Worm (Caenorhabditis elegans) whole organism, L4 larva: Measurements from ENCODE around the gene C49C3.6.

Source experiments
- F10B5.3 ChIP-seq: sonication (generic microtip); optimal IDR thresholded peaks from 2 replicates; lab custom pipeline; 2016; ENCODE audit warnings: mild to moderate bottlenecking, missing genetic modification characterization, missing compliant biosample characterization
- F37D6.2 ChIP-seq: sonication (generic microtip); optimal IDR thresholded peaks from 2 replicates; lab custom pipeline; 2016; ENCODE audit warnings: mild to moderate bottlenecking, missing genetic modification characterization, missing compliant biosample characterization
- Y48G9A.11 ChIP-seq: fragments of 200-800 bp; sonication (Bioruptor generic); IDR thresholded peaks from 2 replicates; pipeline ENCODE4 v1.3.6; 2022; ENCODE audit warnings: missing genetic modification reagents, missing genetic modification characterization, missing compliant biosample characterization
- Y75B8A.6 ChIP-seq: fragments of 200-800 bp; sonication (Bioruptor generic); IDR thresholded peaks from 2 replicates; pipeline ENCODE4 v1.3.6; 2022; ENCODE audit warnings: missing genetic modification reagents, missing genetic modification characterization, missing compliant biosample characterization
- aha-1 ChIP-seq: fragments of 150-350 bp; peaks from one replicate; lab custom pipeline; 2014; ENCODE audit warnings: missing biosample characterization, missing genetic modification characterization
- aly-2 ChIP-seq: sonication (generic microtip); optimal IDR thresholded peaks from 2 replicates; lab custom pipeline; 2018; ENCODE audit warnings: missing biosample characterization, missing genetic modification characterization
- ama-1 ChIP-seq: fragments of 150-350 bp; optimal IDR thresholded peaks from 2 replicates; lab custom pipeline; 2014; ENCODE audit warnings: inconsistent platforms, mixed read lengths
- arid-1 ChIP-seq: fragments of 200-800 bp; sonication (Bioruptor generic); conservative IDR thresholded peaks from 2 replicates; pipeline ENCODE4 v1.3.6; 2022; ENCODE audit warnings: missing genetic modification reagents, missing genetic modification characterization, missing compliant biosample characterization
- ceh-32 ChIP-seq: sonication (generic microtip); optimal IDR thresholded peaks from 2 replicates; lab custom pipeline; 2016; ENCODE audit warnings: mild to moderate bottlenecking, missing genetic modification characterization, missing compliant biosample characterization; ENCODE audit not compliant: poor library complexity
- ceh-62 ChIP-seq: sonication (generic microtip); optimal IDR thresholded peaks from 2 replicates; lab custom pipeline; 2017; ENCODE audit warnings: missing biosample characterization, missing genetic modification characterization
- ces-1 ChIP-seq: fragments of 150-350 bp; sonication (generic microtip); optimal IDR thresholded peaks from 4 replicates; lab custom pipeline; 2014; ENCODE audit warnings: missing biosample characterization, missing genetic modification reagents, missing genetic modification characterization
- daf-12 ChIP-seq: fragments of 150-350 bp; optimal IDR thresholded peaks from 2 replicates; lab custom pipeline; 2014; ENCODE audit warnings: missing biosample characterization, missing genetic modification reagents, missing genetic modification characterization
- daf-16 ChIP-seq, 3 experiments: sonication (generic microtip); optimal IDR thresholded peaks; 2 replicates each; lab custom pipeline; 2016 to 2017; ENCODE audit warnings: missing genetic modification characterization in 3 of 3, missing genetic modification reagents in 3 of 3, mild to moderate bottlenecking in 2 of 3, missing compliant biosample characterization in 2 of 3, missing biosample characterization in 1 of 3, moderate library complexity in 1 of 3
- daf-19 ChIP-seq: fragments of 200-800 bp; sonication (Bioruptor generic); conservative IDR thresholded peaks from 2 replicates; pipeline ENCODE4 v1.3.6; 2022; ENCODE audit warnings: missing genetic modification characterization, missing compliant biosample characterization
- dmd-9 ChIP-seq: fragments of 200-800 bp; sonication (Bioruptor generic); IDR thresholded peaks from 2 replicates; pipeline ENCODE4 v1.3.6; 2022; ENCODE audit warnings: missing genetic modification reagents, missing genetic modification characterization, missing compliant biosample characterization
- dpl-1 ChIP-seq: fragments of 150-350 bp; optimal IDR thresholded peaks from 2 replicates; lab custom pipeline; 2014; ENCODE audit warnings: missing biosample characterization, missing genetic modification reagents, missing genetic modification characterization
- gei-8 ChIP-seq: fragments of 200-800 bp; sonication (Bioruptor generic); optimal IDR thresholded peaks from 2 replicates; lab custom pipeline; 2018; ENCODE audit warnings: mild to moderate bottlenecking, missing genetic modification characterization, missing compliant biosample characterization
- lim-7 ChIP-seq: fragments of 200-800 bp; sonication (Bioruptor generic); IDR thresholded peaks from 2 replicates; pipeline ENCODE4 v1.3.6; 2022; ENCODE audit warnings: missing genetic modification characterization, missing compliant biosample characterization
- lin-38 ChIP-seq: fragments of 200-800 bp; sonication (Bioruptor generic); IDR thresholded peaks from 2 replicates; pipeline ENCODE4 v1.3.6; 2022; ENCODE audit warnings: missing genetic modification reagents, missing genetic modification characterization, missing compliant biosample characterization
- lsy-2 ChIP-seq, 2 experiments: fragments of 150-350 bp in 1 of 2; sonication (generic microtip) in 1 of 2; optimal IDR thresholded peaks; 2 replicates each; lab custom pipeline; 2014 to 2017; ENCODE audit warnings: missing biosample characterization in 2 of 2, missing genetic modification characterization in 2 of 2
- mdl-1 ChIP-seq, 2 experiments: fragments of 150-350 bp in 1 of 2; sonication (generic microtip) in 1 of 2; optimal IDR thresholded peaks; 2 replicates each; lab custom pipeline; 2014 to 2017; ENCODE audit warnings: missing biosample characterization in 2 of 2, missing genetic modification characterization in 2 of 2
- mdt-29 ChIP-seq: fragments of 200-800 bp; sonication (Bioruptor generic); IDR thresholded peaks from 2 replicates; pipeline ENCODE4 v1.3.6; 2022; ENCODE audit warnings: missing genetic modification reagents, missing genetic modification characterization, missing compliant biosample characterization
- mep-1 ChIP-seq: fragments of 150-350 bp; sonication (generic microtip); optimal IDR thresholded peaks from 3 replicates; lab custom pipeline; 2014; ENCODE audit warnings: missing biosample characterization, missing genetic modification characterization
- mes-2 ChIP-seq: sonication (generic microtip); optimal IDR thresholded peaks from 2 replicates; lab custom pipeline; 2016; ENCODE audit warnings: missing genotype, mild to moderate bottlenecking, missing genetic modification characterization, missing compliant biosample characterization; ENCODE audit not compliant: poor library complexity, severe bottlenecking
- mxl-2 ChIP-seq: fragments of 200-800 bp; sonication (Bioruptor generic); conservative IDR thresholded peaks from 2 replicates; pipeline ENCODE4 v1.3.6; 2022; ENCODE audit warnings: missing genetic modification reagents, missing genetic modification characterization, missing compliant biosample characterization
- nhr-111 ChIP-seq: fragments of 200-800 bp; sonication (Bioruptor generic); optimal IDR thresholded peaks from 2 replicates; lab custom pipeline; 2018; ENCODE audit warnings: mild to moderate bottlenecking, missing genetic modification characterization, missing compliant biosample characterization
- nhr-28 ChIP-seq: fragments of 150-350 bp; optimal IDR thresholded peaks from 2 replicates; lab custom pipeline; 2014; ENCODE audit warnings: missing biosample characterization, missing genetic modification characterization
- nhr-41 ChIP-seq: fragments of 200-800 bp; sonication (Bioruptor generic); IDR thresholded peaks from 2 replicates; pipeline ENCODE4 v1.3.6; 2022; ENCODE audit warnings: missing genetic modification reagents, missing genetic modification characterization, missing compliant biosample characterization
- nhr-77 ChIP-seq: fragments of 150-350 bp; optimal IDR thresholded peaks from 2 replicates; lab custom pipeline; 2014; ENCODE audit warnings: missing biosample characterization, missing genetic modification characterization
- pha-4 ChIP-seq, 2 experiments: fragments of 150-350 bp in 1 of 2; fragments of 200-800 bp in 1 of 2; sonication (Bioruptor generic) in 1 of 2; IDR thresholded peaks in 1 of 2; optimal IDR thresholded peaks in 1 of 2; 2 replicates each; pipeline versions ENCODE4 v1.3.6 to Lab custom; 2014 to 2022; ENCODE audit warnings: missing genetic modification characterization in 2 of 2, missing genetic modification reagents in 2 of 2, missing biosample characterization in 1 of 2, missing compliant biosample characterization in 1 of 2
- pqm-1 ChIP-seq: sonication (generic microtip); optimal IDR thresholded peaks from 2 replicates; lab custom pipeline; 2017; ENCODE audit warnings: missing biosample characterization, missing genetic modification characterization
- rbr-2 ChIP-seq: sonication (generic microtip); optimal IDR thresholded peaks from 2 replicates; lab custom pipeline; 2016; ENCODE audit warnings: missing genotype, missing genetic modification characterization, missing compliant biosample characterization
- saeg-2 ChIP-seq: fragments of 200-800 bp; sonication (Bioruptor generic); IDR thresholded peaks from 2 replicates; pipeline ENCODE4 v1.3.6; 2022; ENCODE audit warnings: missing genetic modification reagents, missing genetic modification characterization, missing compliant biosample characterization
- skn-1 ChIP-seq: fragments of 150-350 bp; optimal IDR thresholded peaks from 2 replicates; lab custom pipeline; 2014; ENCODE audit warnings: missing biosample characterization, missing genetic modification characterization
- snpc-1.2 ChIP-seq: fragments of 200-800 bp; sonication (Bioruptor generic); IDR thresholded peaks from 2 replicates; pipeline ENCODE4 v1.3.6; 2022; ENCODE audit warnings: missing genetic modification reagents, missing genetic modification characterization, missing compliant biosample characterization
- spr-3 ChIP-seq: fragments of 200-800 bp; sonication (Bioruptor generic); optimal IDR thresholded peaks from 2 replicates; lab custom pipeline; 2018; ENCODE audit warnings: mild to moderate bottlenecking, missing genetic modification characterization, missing compliant biosample characterization
- tag-97 ChIP-seq: fragments of 200-800 bp; sonication (Bioruptor generic); IDR thresholded peaks from 2 replicates; pipeline ENCODE4 v1.3.6; 2022; ENCODE audit warnings: missing genetic modification characterization, missing compliant biosample characterization
- unc-39 ChIP-seq: sonication (generic microtip); optimal IDR thresholded peaks from 2 replicates; lab custom pipeline; 2017; ENCODE audit warnings: missing biosample characterization, missing genetic modification characterization
- vab-7 ChIP-seq: fragments of 200-800 bp; sonication (Bioruptor generic); IDR thresholded peaks from 2 replicates; pipeline ENCODE4 v1.3.6; 2022; ENCODE audit warnings: missing genetic modification reagents, missing genetic modification characterization, missing compliant biosample characterization
- ztf-11 ChIP-seq: fragments of 150-350 bp; optimal IDR thresholded peaks from 2 replicates; lab custom pipeline; 2014; ENCODE audit warnings: missing biosample characterization, missing genetic modification characterization

C49C3.6 gene

DNA sequence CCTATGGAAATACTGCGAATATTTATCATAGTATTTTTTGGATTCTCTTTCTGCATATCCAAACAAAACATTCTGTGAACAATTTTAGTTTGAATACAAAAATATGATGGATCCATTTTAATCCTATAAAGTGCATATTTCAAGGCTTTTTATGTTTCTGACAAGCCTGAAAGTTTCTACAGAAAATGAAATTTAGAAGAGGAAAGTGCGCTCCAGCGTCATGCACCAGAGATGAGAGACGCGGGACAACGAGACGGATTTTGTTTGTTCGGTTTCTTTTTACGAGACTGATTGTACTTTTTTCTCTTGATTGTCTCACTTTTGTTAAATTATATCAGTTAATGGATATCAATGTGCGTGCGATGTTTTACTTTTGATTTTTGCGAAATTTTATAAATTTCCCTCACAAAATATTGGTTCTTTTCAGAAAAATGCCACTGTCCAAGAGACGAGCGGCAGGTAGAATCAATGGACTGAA is at the start of gene C49C3.6:
TSS of gene C49C3.6 (plus strand) at position 428 of the 478 bp plus-strand sequence.
- no peak for TF ChIP-seq dmd-9 (GFP tag; lab: Robert Waterston, UW)
- no peak for TF ChIP-seq F10B5.3 (tag; lab: Kevin White, UChicago)
- no peak for TF ChIP-seq mep-1 (tag; lab: Kevin White, UChicago)
- TF ChIP-seq ceh-62 (tag; lab: Kevin White, UChicago) = no peak
- TF ChIP-seq nhr-111 (GFP tag; lab: Kevin White, UChicago) = no peak
- TF ChIP-seq Y48G9A.11 (GFP tag; lab: Robert Waterston, UW) = no peak
- TF ChIP-seq ceh-32 (tag; lab: Kevin White, UChicago) = no peak
- TF ChIP-seq mxl-2 (GFP tag; lab: Robert Waterston, UW) = no peak
- no peak for TF ChIP-seq rbr-2 (tag; lab: Kevin White, UChicago)
- no peak for TF ChIP-seq ztf-11 (tag; lab: Kevin White, UChicago)
- TF ChIP-seq daf-12 (tag; lab: Kevin White, UChicago) = no peak
- no peak for TF ChIP-seq tag-97 (GFP tag; lab: Robert Waterston, UW)
- no peak for TF ChIP-seq aha-1
- TF ChIP-seq daf-19 = no peak
- TF ChIP-seq nhr-28 (tag; lab: Kevin White, UChicago) = no peak
- TF ChIP-seq aly-2 (tag; lab: Kevin White, UChicago) = no peak
- TF ChIP-seq ces-1 (GFP tag; lab: Kevin White, UChicago) = no peak
- TF ChIP-seq vab-7 (GFP tag; lab: Robert Waterston, UW) = no peak
- peak; percentile 72 for TF ChIP-seq lin-38 (GFP tag; lab: Robert Waterston, UW)
- TF ChIP-seq nhr-41 (GFP tag; lab: Robert Waterston, UW) = no peak
- peak in 1 of 2 experiments; percentile 42 for TF ChIP-seq lsy-2 (tag; optimal IDR thresholded peaks at IDR 0.05; lab: Kevin White, UChicago)
- TF ChIP-seq dpl-1 = no peak
- TF ChIP-seq arid-1 (GFP tag; lab: Robert Waterston, UW) = no peak
- peak; percentile 61; the same call in 1 of the 2 replicates for TF ChIP-seq snpc-1.2 (GFP tag; lab: Robert Waterston, UW)
- TF ChIP-seq ama-1 (lab: Kevin White, UChicago) = no peak
- TF ChIP-seq mes-2 (tag; lab: Kevin White, UChicago) = peak; percentile 28
- no peak for TF ChIP-seq skn-1
- no peak for TF ChIP-seq daf-16 (GFP tag; optimal IDR thresholded peaks at IDR 0.05; lab: Kevin White, UChicago)
- TF ChIP-seq daf-16 (tag; optimal IDR thresholded peaks at IDR 0.05; lab: Kevin White, UChicago) = peak; percentile 1

DNA sequence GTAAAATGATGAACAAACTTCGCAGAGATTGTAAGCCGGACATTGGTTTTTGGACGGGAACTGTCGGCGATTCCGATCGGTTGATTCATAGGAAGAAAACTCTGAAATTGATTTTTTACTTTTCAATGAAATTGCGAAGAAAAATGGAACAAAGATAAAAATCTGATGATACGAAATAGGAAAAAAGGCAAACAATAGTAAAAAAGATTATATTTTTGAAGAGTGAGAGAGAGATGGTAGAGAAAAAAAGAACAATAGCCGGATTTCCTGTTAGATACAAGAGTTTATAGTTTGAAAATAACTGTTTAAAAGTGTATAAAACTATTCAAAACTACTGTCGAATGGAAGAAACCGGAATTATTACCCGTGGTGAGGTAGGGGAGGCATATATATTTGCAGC is 47.2 kb upstream of the C49C3.6 start, which contains the start of gene nra-1:
TSS of gene nra-1 (minus strand) at position 101 of the 400 bp plus-strand sequence.
- TF ChIP-seq spr-3 (no peak), pqm-1 (no peak), saeg-2 (no peak), nhr-77 (tag; lab: Kevin White, UChicago) (no peak), mdt-29 (GFP tag; lab: Robert Waterston, UW) (no peak), gei-8 (GFP tag; lab: Kevin White, UChicago) (no peak), unc-39 (no peak), mdl-1 (tag; optimal IDR thresholded peaks at IDR 0.05; lab: Kevin White, UChicago) (no peak), pha-4 (GFP tag; IDR thresholded peaks at IDR 0.05; lab: Robert Waterston, UW) (no peak), pha-4 (tag; optimal IDR thresholded peaks at IDR 0.05; lab: Kevin White, UChicago) (no peak), Y75B8A.6 (GFP tag; lab: Robert Waterston, UW) (no peak), lim-7 (GFP tag; lab: Robert Waterston, UW) (no peak), F37D6.2 (tag; lab: Kevin White, UChicago) (no peak), ztf-11 (tag; lab: Kevin White, UChicago) (no peak), F10B5.3 (tag; lab: Kevin White, UChicago) (no peak), ceh-62 (tag; lab: Kevin White, UChicago) (no peak), mep-1 (tag; lab: Kevin White, UChicago) (no peak)
